Fruit fly (Drosophila melanogaster) whole organism, prepupa: ENCODE results near the gene CG32847.

Source experiments
- CG11294 ChIP-seq: fragments of 200-800 bp; sonication (Bioruptor generic); IDR thresholded peaks from 2 replicates; pipeline ENCODE4 v1.3.6; 2022; ENCODE audit warnings: missing biosample characterization, missing genetic modification characterization
- CG11762 ChIP-seq: fragments of 200-800 bp; sonication (Bioruptor generic); optimal IDR thresholded peaks from 3 replicates; lab custom pipeline; 2016; ENCODE audit warnings: missing biosample characterization, missing genetic modification characterization; ENCODE audit not compliant: insufficient read depth
- CG15336 ChIP-seq: fragments of 200-800 bp; sonication (Bioruptor generic); IDR thresholded peaks from 2 replicates; pipeline ENCODE4 v1.3.6; 2022; ENCODE audit warnings: missing biosample characterization, missing genetic modification characterization
- CG1621 ChIP-seq: fragments of 200-800 bp; sonication (Bioruptor generic); optimal IDR thresholded peaks from 3 replicates; lab custom pipeline; 2018; ENCODE audit warnings: missing biosample characterization, mild to moderate bottlenecking, missing genetic modification characterization
- CG16779 ChIP-seq: fragments of 200-800 bp; sonication (Bioruptor generic); optimal IDR thresholded peaks from 3 replicates; lab custom pipeline; 2017; ENCODE audit warnings: missing biosample characterization, mild to moderate bottlenecking, missing genetic modification characterization
- CG3032 ChIP-seq: fragments of 200-800 bp; optimal IDR thresholded peaks from 2 replicates; lab custom pipeline; 2019; ENCODE audit warnings: missing biosample characterization, mild to moderate bottlenecking, missing genetic modification characterization, moderate library complexity
- CG31627 ChIP-seq: fragments of 200-800 bp; sonication (Bioruptor generic); optimal IDR thresholded peaks from 3 replicates; lab custom pipeline; 2016; ENCODE audit warnings: missing biosample characterization, missing genetic modification characterization
- CG32006 ChIP-seq: fragments of 200-800 bp; sonication (Bioruptor generic); optimal IDR thresholded peaks from 3 replicates; lab custom pipeline; 2017; ENCODE audit warnings: missing biosample characterization, mild to moderate bottlenecking, missing genetic modification characterization
- CG34406 ChIP-seq: fragments of 200-800 bp; sonication (Bioruptor generic); optimal IDR thresholded peaks from 3 replicates; lab custom pipeline; 2016; ENCODE audit warnings: missing biosample characterization, missing genetic modification characterization
- CG3919 ChIP-seq: fragments of 200-800 bp; sonication (Bioruptor generic); optimal IDR thresholded peaks from 3 replicates; lab custom pipeline; 2016; ENCODE audit warnings: missing biosample characterization, missing genetic modification characterization
- CG4318 ChIP-seq: fragments of 200-800 bp; sonication (Bioruptor generic); optimal IDR thresholded peaks from 3 replicates; lab custom pipeline; 2017; ENCODE audit warnings: missing biosample characterization, mild to moderate bottlenecking, missing genetic modification characterization
- CG6163 ChIP-seq: fragments of 200-800 bp; sonication (Bioruptor generic); IDR thresholded peaks from 3 replicates; pipeline ENCODE4 v1.3.6; 2022; ENCODE audit warnings: missing biosample characterization, missing genetic modification characterization
- CG6276 ChIP-seq: fragments of 200-800 bp; sonication (Bioruptor generic); optimal IDR thresholded peaks from 2 replicates; lab custom pipeline; 2017; ENCODE audit warnings: missing biosample characterization, mild to moderate bottlenecking, missing genetic modification characterization
- CG6792 ChIP-seq: fragments of 200-800 bp; sonication (Bioruptor generic); optimal IDR thresholded peaks from 3 replicates; lab custom pipeline; 2016; ENCODE audit warnings: missing biosample characterization, missing genetic modification characterization
- CG6854 ChIP-seq: fragments of 200-800 bp; sonication (Bioruptor generic); optimal IDR thresholded peaks from 2 replicates; lab custom pipeline; 2017; ENCODE audit warnings: missing biosample characterization, mild to moderate bottlenecking, missing genetic modification characterization
- CG7368 ChIP-seq: fragments of 200-800 bp; sonication (Bioruptor generic); optimal IDR thresholded peaks from 3 replicates; lab custom pipeline; 2016; ENCODE audit warnings: missing biosample characterization, missing genetic modification characterization
- CG8319 ChIP-seq: fragments of 200-800 bp; sonication (Bioruptor generic); optimal IDR thresholded peaks from 3 replicates; lab custom pipeline; 2016; ENCODE audit warnings: missing biosample characterization, missing genetic modification characterization
- CG9139 ChIP-seq: fragments of 200-800 bp; sonication (Bioruptor generic); optimal IDR thresholded peaks from 3 replicates; lab custom pipeline; 2017; ENCODE audit warnings: missing biosample characterization, mild to moderate bottlenecking, missing genetic modification characterization
- Eip75B ChIP-seq: fragments of 200-800 bp; sonication (Bioruptor generic); optimal IDR thresholded peaks from 3 replicates; lab custom pipeline; 2016; ENCODE audit warnings: missing biosample characterization, missing genetic modification characterization
- Eip78C ChIP-seq: fragments of 200-800 bp; sonication (Bioruptor generic); peaks from one replicate; lab custom pipeline; 2016; ENCODE audit warnings: missing biosample characterization, missing genetic modification characterization
- Eip93F ChIP-seq: fragments of 200-800 bp; sonication (Bioruptor generic); optimal IDR thresholded peaks from 2 replicates; lab custom pipeline; 2016; ENCODE audit warnings: missing biosample characterization, mild to moderate bottlenecking, missing genetic modification characterization
- Ets21C ChIP-seq: fragments of 200-800 bp; sonication (Bioruptor generic); optimal IDR thresholded peaks from 3 replicates; lab custom pipeline; 2016; ENCODE audit warnings: missing biosample characterization, missing genetic modification characterization
- Ets96B ChIP-seq: fragments of 200-800 bp; optimal IDR thresholded peaks from 2 replicates; lab custom pipeline; 2019; ENCODE audit warnings: missing biosample characterization, mild to moderate bottlenecking, missing genetic modification characterization, moderate library complexity
- Hr38 ChIP-seq: sonication (Bioruptor generic); optimal IDR thresholded peaks from 2 replicates; lab custom pipeline; 2016; ENCODE audit warnings: missing biosample characterization, missing genetic modification characterization
- Hr39 ChIP-seq: fragments of 200-800 bp; sonication (Bioruptor generic); optimal IDR thresholded peaks from 2 replicates; lab custom pipeline; 2016; ENCODE audit warnings: missing biosample characterization, missing genetic modification characterization
- Hr4 ChIP-seq: fragments of 200-800 bp; sonication (Bioruptor generic); optimal IDR thresholded peaks from 3 replicates; lab custom pipeline; 2016; ENCODE audit warnings: missing biosample characterization, missing genetic modification characterization
- Lpt ChIP-seq: fragments of 200-800 bp; sonication (Bioruptor generic); optimal IDR thresholded peaks from 3 replicates; lab custom pipeline; 2016; ENCODE audit warnings: missing biosample characterization, missing genetic modification characterization
- OdsH ChIP-seq: fragments of 200-800 bp; sonication (Bioruptor generic); optimal IDR thresholded peaks from 3 replicates; lab custom pipeline; 2016; ENCODE audit warnings: missing biosample characterization, missing genetic modification characterization
- Smox ChIP-seq: fragments of 200-800 bp; sonication (Bioruptor generic); optimal IDR thresholded peaks from 3 replicates; lab custom pipeline; 2016; ENCODE audit warnings: missing biosample characterization, missing genetic modification characterization
- Sox102F ChIP-seq: fragments of 200-800 bp; sonication (Bioruptor generic); optimal IDR thresholded peaks from 2 replicates; lab custom pipeline; 2016; ENCODE audit warnings: missing biosample characterization, mild to moderate bottlenecking, missing genetic modification characterization
- Sox14 ChIP-seq: fragments of 200-800 bp; sonication (Bioruptor generic); optimal IDR thresholded peaks from 3 replicates; lab custom pipeline; 2016; ENCODE audit warnings: missing biosample characterization, missing genetic modification characterization
- acj6 ChIP-seq: fragments of 200-800 bp; sonication (Bioruptor generic); optimal IDR thresholded peaks from 3 replicates; lab custom pipeline; 2016; ENCODE audit warnings: missing biosample characterization, missing genetic modification characterization
- cyc ChIP-seq: fragments of 200-800 bp; sonication (Bioruptor generic); optimal IDR thresholded peaks from 3 replicates; lab custom pipeline; 2016; ENCODE audit warnings: missing biosample characterization, missing genetic modification characterization
- dac ChIP-seq: fragments of 200-800 bp; sonication (Bioruptor generic); optimal IDR thresholded peaks from 2 replicates; lab custom pipeline; 2017; ENCODE audit warnings: missing biosample characterization, mild to moderate bottlenecking, missing genetic modification characterization
- dsx ChIP-seq: fragments of 200-800 bp; optimal IDR thresholded peaks from 3 replicates; lab custom pipeline; 2019; ENCODE audit warnings: missing biosample characterization, mild to moderate bottlenecking, missing genetic modification characterization, moderate library complexity; ENCODE audit not compliant: poor library complexity, severe bottlenecking
- eg ChIP-seq: fragments of 200-800 bp; sonication (Bioruptor generic); IDR thresholded peaks from 3 replicates; pipeline ENCODE4 v1.3.6; 2022; ENCODE audit warnings: missing biosample characterization, missing genetic modification characterization
- esn ChIP-seq: fragments of 200-800 bp; sonication (Bioruptor generic); optimal IDR thresholded peaks from 2 replicates; lab custom pipeline; 2016; ENCODE audit warnings: missing biosample characterization, mild to moderate bottlenecking, missing genetic modification characterization, moderate library complexity
- fd59A ChIP-seq: fragments of 200-800 bp; sonication (Bioruptor generic); optimal IDR thresholded peaks from 2 replicates; lab custom pipeline; 2017; ENCODE audit warnings: missing biosample characterization, mild to moderate bottlenecking, missing genetic modification characterization, missing genetic modification reagents
- fd85E ChIP-seq: fragments of 200-800 bp; sonication (Bioruptor generic); optimal IDR thresholded peaks from 3 replicates; lab custom pipeline; 2016; ENCODE audit warnings: missing biosample characterization, missing genetic modification characterization
- fkh ChIP-seq: fragments of 200-800 bp; sonication (Bioruptor generic); optimal IDR thresholded peaks from 3 replicates; lab custom pipeline; 2017; ENCODE audit warnings: missing biosample characterization, mild to moderate bottlenecking, missing genetic modification characterization, moderate library complexity
- net ChIP-seq: fragments of 200-800 bp; sonication (Bioruptor generic); optimal IDR thresholded peaks from 3 replicates; lab custom pipeline; 2016; ENCODE audit warnings: missing biosample characterization, missing genetic modification characterization
- pdm3 ChIP-seq: fragments of 200-800 bp; sonication (Bioruptor generic); optimal IDR thresholded peaks from 3 replicates; lab custom pipeline; 2016; ENCODE audit warnings: missing biosample characterization, missing genetic modification characterization
- spab ChIP-seq: fragments of 200-800 bp; sonication (Bioruptor generic); optimal IDR thresholded peaks from 2 replicates; lab custom pipeline; 2017; ENCODE audit warnings: missing biosample characterization, mild to moderate bottlenecking, missing genetic modification characterization, missing genetic modification reagents
- ss ChIP-seq, 2 experiments: fragments of 200-800 bp; sonication (Bioruptor generic); optimal IDR thresholded peaks; 2 replicates in 1 of 2; 3 replicates in 1 of 2; lab custom pipeline; 2017 to 2018; ENCODE audit warnings: mild to moderate bottlenecking in 2 of 2, missing biosample characterization in 2 of 2, missing genetic modification characterization in 2 of 2, moderate library complexity in 1 of 2
- svp ChIP-seq: fragments of 200-800 bp; sonication (Bioruptor generic); peaks from one replicate; lab custom pipeline; 2016; ENCODE audit warnings: missing biosample characterization, missing genetic modification characterization
- topi ChIP-seq: fragments of 200-800 bp; sonication (Bioruptor generic); optimal IDR thresholded peaks from 3 replicates; lab custom pipeline; 2016; ENCODE audit warnings: missing biosample characterization, missing genetic modification characterization
- vri ChIP-seq: fragments of 200-800 bp; sonication (Bioruptor generic); optimal IDR thresholded peaks from 3 replicates; lab custom pipeline; 2016; ENCODE audit warnings: missing biosample characterization, mild to moderate bottlenecking, missing genetic modification characterization

Gene CG32847

DNA sequence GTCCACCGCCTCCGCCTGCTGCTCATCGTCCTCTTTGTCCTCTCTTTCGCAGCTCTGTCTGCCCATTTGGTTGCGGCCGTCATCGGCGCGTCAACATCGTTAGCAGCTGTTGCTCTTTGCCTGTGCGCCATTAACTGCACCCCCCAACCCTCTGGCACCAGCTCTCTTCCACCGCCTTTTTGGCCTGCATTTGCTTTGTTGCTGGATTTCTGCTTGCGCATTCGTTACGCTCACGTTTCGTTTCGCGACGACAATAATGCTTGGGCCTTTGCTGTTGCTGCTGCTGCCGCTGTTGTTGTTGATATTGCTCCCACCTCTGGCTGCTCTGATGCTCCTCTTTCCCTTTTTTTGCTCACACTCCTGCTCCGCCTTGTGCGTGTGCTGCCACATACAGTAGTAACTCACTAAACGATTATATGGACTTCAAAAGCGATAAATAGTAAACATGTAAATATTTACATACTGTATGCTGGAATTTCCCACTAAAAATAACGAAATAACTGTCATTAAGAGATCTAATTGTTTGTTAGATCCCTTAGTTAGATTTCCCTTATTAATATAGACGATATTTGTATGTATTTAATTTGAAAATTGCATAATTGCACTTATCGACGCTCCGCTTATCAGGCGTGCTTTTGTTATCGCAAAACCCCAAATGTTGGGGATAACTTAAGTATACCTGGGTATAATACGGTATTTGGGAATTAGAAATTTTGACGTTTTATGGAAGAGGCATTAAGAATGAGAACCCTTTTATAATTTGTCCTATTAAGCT is 19.5 kb upstream of the CG32847 start (continued):
- TF ChIP-seq fkh (GFP tag; lab: Kevin White, UChicago) (no peak), CG6163 (peak; percentile 53; the same call in 2 of the 3 replicates), Hr39 (GFP tag; lab: Kevin White, UChicago) (peak; percentile 52), CG32006 (peak; percentile 23), topi (peak; percentile 8), CG3919 (peak; percentile 12), vri (GFP tag; lab: Kevin White, UChicago) (peak; percentile 69), CG6276 (GFP tag; lab: Kevin White, UChicago) (no peak), dac (GFP tag; lab: Kevin White, UChicago) (no peak), esn (GFP tag; lab: Kevin White, UChicago) (peak; percentile 51), svp (GFP tag; lab: Kevin White, UChicago) (peak; percentile 84), Hr38 (GFP tag; lab: Kevin White, UChicago) (no peak), CG8319 (no peak), cyc (GFP tag; lab: Kevin White, UChicago) (peak; percentile 60), CG1621 (no peak), OdsH (no peak), CG4318 (GFP tag; lab: Kevin White, UChicago) (no peak), CG16779 (tag; lab: Kevin White, UChicago) (peak; percentile 1), Sox102F (GFP tag; lab: Kevin White, UChicago) (peak; percentile 56), CG34406 (peak; percentile 2), spab (peak; percentile 43), CG3032 (tag; lab: Kevin White, UChicago) (no peak), Smox (peak; percentile 33), CG6854 (GFP tag; lab: Kevin White, UChicago) (peak; percentile 100), CG11762 (peak; percentile 2), CG31627 (GFP tag; lab: Kevin White, UChicago) (peak; percentile 54), Eip75B (GFP tag; lab: Kevin White, UChicago) (peak; percentile 21), Sox14 (GFP tag; lab: Kevin White, UChicago) (peak; percentile 68), CG11294 (no peak), CG7368 (GFP tag; lab: Kevin White, UChicago) (no peak), Ets96B (peak; percentile 10), Ets21C (GFP tag; lab: Kevin White, UChicago) (peak; percentile 2), acj6 (GFP tag; lab: Kevin White, UChicago) (peak; percentile 52), CG6792 (GFP tag; lab: Kevin White, UChicago) (no peak), Eip78C (GFP tag; lab: Kevin White, UChicago) (peak; percentile 67), eg (GFP tag; lab: Robert Waterston, UW) (peak; percentile 51; the same call in 2 of the 3 replicates), fd85E (GFP tag; lab: Kevin White, UChicago) (no peak), fd59A (GFP tag; lab: Kevin White, UChicago) (no peak), pdm3 (GFP tag; lab: Kevin White, UChicago) (peak; percentile 59)

dm6 chr3L:15102669-15103309 is 18.6 kb upstream of the CG32847 start:
- TF ChIP-seq CG32006 (peak; percentile 39), Sox102F (GFP tag; lab: Kevin White, UChicago) (no peak), topi (peak; percentile 14), Eip75B (GFP tag; lab: Kevin White, UChicago) (no peak), CG3919 (peak; percentile 48), Lpt (GFP tag; lab: Kevin White, UChicago) (no peak), Eip93F (no peak), CG34406 (peak; percentile 16), OdsH (peak; percentile 22), spab (peak; percentile 28), eg (GFP tag; lab: Robert Waterston, UW) (0 out of 3 replicates have a peak, but pooled peaks have one; percentile 47), fkh (GFP tag; lab: Kevin White, UChicago) (no peak), Hr4 (GFP tag; lab: Kevin White, UChicago) (peak; percentile 7), dac (GFP tag; lab: Kevin White, UChicago) (no peak), net (GFP tag; lab: Kevin White, UChicago) (no peak), Smox (no peak), ss (GFP tag; optimal IDR thresholded peaks at IDR 0.05; lab: Kevin White, UChicago) (peak; percentile 38 to 56), vri (GFP tag; lab: Kevin White, UChicago) (no peak), CG9139 (no peak), CG7368 (GFP tag; lab: Kevin White, UChicago) (peak; percentile 15), dsx (GFP tag; lab: Kevin White, UChicago) (peak; percentile 43), CG11294 (no peak), CG4318 (GFP tag; lab: Kevin White, UChicago) (peak; percentile 6), CG15336 (no peak), Ets21C (GFP tag; lab: Kevin White, UChicago) (no peak)
